Worm (Caenorhabditis elegans) whole organism, late embryonic: ENCODE data around the gene vps-54.

Experiments
- C08G9.2 ChIP-seq: sonication (generic microtip); optimal IDR thresholded peaks from 2 replicates; lab custom pipeline; 2016; ENCODE audit warnings: mild to moderate bottlenecking, missing genetic modification characterization, moderate library complexity, missing compliant biosample characterization
- F13H6.1 ChIP-seq: sonication (generic microtip); optimal IDR thresholded peaks from 2 replicates; lab custom pipeline; 2016; ENCODE audit warnings: missing genetic modification characterization, missing compliant biosample characterization
- K09A11.1 ChIP-seq: sonication (generic microtip); optimal IDR thresholded peaks from 2 replicates; lab custom pipeline; 2017; ENCODE audit warnings: antibody characterized with exemption, mild to moderate bottlenecking, missing genetic modification characterization, missing compliant biosample characterization; ENCODE audit not compliant: insufficient read depth
- ahr-1 ChIP-seq: sonication (generic microtip); optimal IDR thresholded peaks from 2 replicates; lab custom pipeline; 2016; ENCODE audit warnings: missing genetic modification characterization, missing compliant biosample characterization
- ama-1 ChIP-seq: fragments of 150-350 bp; optimal IDR thresholded peaks from 2 replicates; lab custom pipeline; 2014
- ceh-14 ChIP-seq: sonication (generic microtip); optimal IDR thresholded peaks from 2 replicates; lab custom pipeline; 2016; ENCODE audit warnings: missing genotype, missing genetic modification characterization, missing compliant biosample characterization
- ceh-18 ChIP-seq: sonication (generic microtip); optimal IDR thresholded peaks from 2 replicates; lab custom pipeline; 2016; ENCODE audit warnings: missing genetic modification characterization, missing compliant biosample characterization
- ceh-19 ChIP-seq: fragments of 200-800 bp; sonication (Bioruptor generic); optimal IDR thresholded peaks from 2 replicates; lab custom pipeline; 2018; ENCODE audit warnings: mild to moderate bottlenecking, missing genetic modification characterization, missing compliant biosample characterization
- ceh-2 ChIP-seq: sonication (generic microtip); optimal IDR thresholded peaks from 2 replicates; lab custom pipeline; 2016; ENCODE audit warnings: missing genotype, missing genetic modification characterization, missing compliant biosample characterization
- ceh-24 ChIP-seq: sonication (generic microtip); optimal IDR thresholded peaks from 2 replicates; lab custom pipeline; 2016; ENCODE audit warnings: mild to moderate bottlenecking, missing genetic modification characterization, missing compliant biosample characterization
- ceh-31 ChIP-seq: sonication (generic microtip); optimal IDR thresholded peaks from 2 replicates; lab custom pipeline; 2016; ENCODE audit warnings: missing genetic modification characterization, missing compliant biosample characterization
- ceh-48 ChIP-seq: sonication (generic microtip); optimal IDR thresholded peaks from 2 replicates; lab custom pipeline; 2016; ENCODE audit warnings: missing genetic modification characterization, inconsistent platforms, missing compliant biosample characterization
- ceh-9 ChIP-seq: sonication (generic microtip); optimal IDR thresholded peaks from 2 replicates; lab custom pipeline; 2016; ENCODE audit warnings: mild to moderate bottlenecking, missing genetic modification characterization, inconsistent platforms, missing compliant biosample characterization
- che-1 ChIP-seq: sonication (generic microtip); optimal IDR thresholded peaks from 2 replicates; lab custom pipeline; 2016; ENCODE audit warnings: mild to moderate bottlenecking, missing genetic modification characterization, missing compliant biosample characterization
- dmd-4 ChIP-seq: sonication (generic microtip); optimal IDR thresholded peaks from 2 replicates; lab custom pipeline; 2016; ENCODE audit warnings: borderline replicate concordance, missing genetic modification characterization, missing compliant biosample characterization
- elt-2 ChIP-seq: sonication (generic microtip); optimal IDR thresholded peaks from 2 replicates; lab custom pipeline; 2016; ENCODE audit warnings: missing genetic modification reagents, missing genetic modification characterization, missing compliant biosample characterization
- elt-4 ChIP-seq: sonication (generic microtip); optimal IDR thresholded peaks from 2 replicates; lab custom pipeline; 2016; ENCODE audit warnings: missing genetic modification characterization, missing compliant biosample characterization
- fax-1 ChIP-seq: sonication (generic microtip); optimal IDR thresholded peaks from 2 replicates; lab custom pipeline; 2016; ENCODE audit warnings: missing genotype, missing genetic modification characterization, missing compliant biosample characterization
- fkh-10 ChIP-seq: fragments of 150-350 bp; optimal IDR thresholded peaks from 2 replicates; lab custom pipeline; 2014; ENCODE audit warnings: missing biosample characterization, missing genetic modification reagents, missing genetic modification characterization
- fkh-6 ChIP-seq: sonication (generic microtip); optimal IDR thresholded peaks from 2 replicates; lab custom pipeline; 2016; ENCODE audit warnings: missing genetic modification characterization, missing compliant biosample characterization
- hlh-13 ChIP-seq: fragments of 200-800 bp; sonication (Bioruptor generic); optimal IDR thresholded peaks from 2 replicates; lab custom pipeline; 2018; ENCODE audit warnings: mild to moderate bottlenecking, missing genetic modification characterization, missing compliant biosample characterization
- hlh-6 ChIP-seq: sonication (generic microtip); optimal IDR thresholded peaks from 2 replicates; lab custom pipeline; 2016; ENCODE audit warnings: missing genotype, missing genetic modification characterization, missing compliant biosample characterization
- hlh-8 ChIP-seq: sonication (generic microtip); optimal IDR thresholded peaks from 2 replicates; lab custom pipeline; 2016; ENCODE audit warnings: missing genotype, missing genetic modification characterization, missing compliant biosample characterization
- lim-6 ChIP-seq: sonication (generic microtip); optimal IDR thresholded peaks from 2 replicates; lab custom pipeline; 2016; ENCODE audit warnings: missing genetic modification characterization, missing compliant biosample characterization
- madf-2 ChIP-seq: sonication (generic microtip); optimal IDR thresholded peaks from 2 replicates; lab custom pipeline; 2017; ENCODE audit warnings: missing genetic modification characterization, missing compliant biosample characterization
- mec-3 ChIP-seq: sonication (generic microtip); optimal IDR thresholded peaks from 2 replicates; lab custom pipeline; 2016; ENCODE audit warnings: borderline replicate concordance, missing genetic modification characterization, missing compliant biosample characterization
- nhr-11 ChIP-seq: fragments of 150-350 bp; optimal IDR thresholded peaks from 2 replicates; lab custom pipeline; 2014; ENCODE audit warnings: missing biosample characterization, missing genetic modification characterization
- odd-2 ChIP-seq: sonication (generic microtip); optimal IDR thresholded peaks from 2 replicates; lab custom pipeline; 2017; ENCODE audit warnings: antibody characterized with exemption, mild to moderate bottlenecking, missing genetic modification characterization, missing compliant biosample characterization
- pat-9 ChIP-seq: fragments of 200-800 bp; sonication (Bioruptor generic); optimal IDR thresholded peaks from 2 replicates; lab custom pipeline; 2018; ENCODE audit warnings: mild to moderate bottlenecking, missing genetic modification characterization, moderate library complexity, missing compliant biosample characterization
- pax-1 ChIP-seq: fragments of 150-350 bp; optimal IDR thresholded peaks from 2 replicates; lab custom pipeline; 2014; ENCODE audit warnings: missing biosample characterization, missing genetic modification characterization
- pha-2 ChIP-seq: sonication (generic microtip); optimal IDR thresholded peaks from 2 replicates; lab custom pipeline; 2017; ENCODE audit warnings: mild to moderate bottlenecking, missing genetic modification characterization, missing compliant biosample characterization
- pha-4 ChIP-seq: fragments of 150-350 bp; optimal IDR thresholded peaks from 2 replicates; lab custom pipeline; 2018; ENCODE audit warnings: missing biosample characterization, missing genetic modification reagents, missing genetic modification characterization
- pqm-1 ChIP-seq: sonication (generic microtip); optimal IDR thresholded peaks from 2 replicates; lab custom pipeline; 2016; ENCODE audit warnings: missing genetic modification characterization, missing compliant biosample characterization
- ref-2 ChIP-seq: sonication (generic microtip); optimal IDR thresholded peaks from 2 replicates; lab custom pipeline; 2016; ENCODE audit warnings: missing genetic modification characterization, missing compliant biosample characterization
- rnt-1 ChIP-seq: sonication (generic microtip); optimal IDR thresholded peaks from 2 replicates; lab custom pipeline; 2016; ENCODE audit warnings: missing genetic modification characterization, missing compliant biosample characterization
- sox-4 ChIP-seq: sonication (generic microtip); optimal IDR thresholded peaks from 2 replicates; lab custom pipeline; 2017; ENCODE audit warnings: mild to moderate bottlenecking, missing genetic modification characterization, inconsistent platforms, missing compliant biosample characterization
- syd-9 ChIP-seq: sonication (generic microtip); optimal IDR thresholded peaks from 2 replicates; lab custom pipeline; 2016; ENCODE audit warnings: mild to moderate bottlenecking, missing genetic modification characterization, moderate library complexity, missing compliant biosample characterization
- tbx-2 ChIP-seq: sonication (generic microtip); optimal IDR thresholded peaks from 2 replicates; lab custom pipeline; 2016; ENCODE audit warnings: missing genetic modification characterization, missing compliant biosample characterization
- unc-42 ChIP-seq: sonication (generic microtip); optimal IDR thresholded peaks from 2 replicates; lab custom pipeline; 2016; ENCODE audit warnings: missing genotype, missing genetic modification characterization, missing compliant biosample characterization
- unc-86 ChIP-seq: sonication (generic microtip); optimal IDR thresholded peaks from 2 replicates; lab custom pipeline; 2016; ENCODE audit warnings: missing genetic modification characterization, missing compliant biosample characterization
- zip-5 ChIP-seq: sonication (generic microtip); optimal IDR thresholded peaks from 2 replicates; lab custom pipeline; 2016; ENCODE audit warnings: missing genetic modification characterization, missing compliant biosample characterization

vps-54 gene

DNA sequence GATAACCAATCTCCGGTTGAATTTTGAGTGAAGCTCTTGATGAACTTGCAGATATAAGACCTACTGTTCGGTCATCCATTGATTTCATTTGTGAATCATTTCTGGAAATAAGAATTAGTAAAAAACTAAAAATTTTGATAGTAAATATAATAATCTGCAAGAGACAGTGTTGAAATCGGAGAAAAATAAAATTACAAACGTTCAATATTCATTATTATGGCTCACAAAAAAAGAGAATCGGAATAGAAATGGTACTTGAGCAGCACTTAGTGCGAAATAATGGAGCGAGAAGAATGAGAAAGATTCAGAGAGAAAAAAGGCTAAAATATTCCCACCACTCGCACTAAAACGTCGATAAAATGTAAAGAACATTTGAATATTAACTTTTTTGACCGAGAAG, at the start of gene vps-54:
vps-54 (minus strand) TSS at position 101 of the 400 bp plus-strand sequence.
- no peak for TF ChIP-seq ama-1
- TF ChIP-seq hlh-8 (tag; lab: Kevin White, UChicago) = no peak
- no peak for TF ChIP-seq C08G9.2 (tag; lab: Kevin White, UChicago)
- TF ChIP-seq F13H6.1 = no peak
- no peak for TF ChIP-seq odd-2 (tag; lab: Kevin White, UChicago)
- no peak for TF ChIP-seq elt-4
- no peak for TF ChIP-seq ceh-19
- TF ChIP-seq tbx-2 (tag; lab: Kevin White, UChicago) = no peak
- TF ChIP-seq fkh-10 (GFP tag; lab: Kevin White, UChicago) = no peak
- no peak for TF ChIP-seq K09A11.1 (tag; lab: Kevin White, UChicago)
- no peak for TF ChIP-seq ceh-24 (tag; lab: Kevin White, UChicago)
- TF ChIP-seq pat-9 = no peak
- TF ChIP-seq pqm-1 (tag; lab: Kevin White, UChicago) = no peak

DNA sequence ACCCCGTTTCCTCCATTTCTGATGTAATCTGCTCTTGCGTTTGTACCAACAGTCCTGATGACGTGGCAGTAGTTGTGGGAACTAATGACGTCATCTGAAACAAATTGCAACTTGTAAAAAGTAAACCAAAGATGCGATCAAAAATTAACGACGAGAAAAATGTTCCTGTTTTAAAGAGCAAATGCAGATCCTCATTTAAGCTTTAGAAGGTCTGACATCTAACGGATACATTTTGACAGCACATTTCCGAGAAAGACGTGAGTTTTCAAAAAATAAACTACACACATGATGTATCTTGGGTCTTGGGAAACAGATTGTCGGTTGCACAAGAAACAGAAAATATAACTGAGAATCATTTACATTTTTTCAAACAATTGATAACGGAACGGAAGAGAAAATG, 39.3 kb upstream of the vps-54 start, which contains the start of gene H09F14.1:
H09F14.1 (minus strand) TSS at position 101 of the 400 bp plus-strand sequence.
- TF ChIP-seq hlh-13 (GFP tag; lab: Kevin White, UChicago) (no peak), ceh-18 (tag; lab: Kevin White, UChicago) (no peak), zip-5 (no peak), lim-6 (no peak), unc-86 (tag; lab: Kevin White, UChicago) (no peak), nhr-11 (tag; lab: Kevin White, UChicago) (no peak), dmd-4 (no peak), ceh-48 (tag; lab: Kevin White, UChicago) (no peak), pax-1 (tag; lab: Kevin White, UChicago) (no peak)

DNA sequence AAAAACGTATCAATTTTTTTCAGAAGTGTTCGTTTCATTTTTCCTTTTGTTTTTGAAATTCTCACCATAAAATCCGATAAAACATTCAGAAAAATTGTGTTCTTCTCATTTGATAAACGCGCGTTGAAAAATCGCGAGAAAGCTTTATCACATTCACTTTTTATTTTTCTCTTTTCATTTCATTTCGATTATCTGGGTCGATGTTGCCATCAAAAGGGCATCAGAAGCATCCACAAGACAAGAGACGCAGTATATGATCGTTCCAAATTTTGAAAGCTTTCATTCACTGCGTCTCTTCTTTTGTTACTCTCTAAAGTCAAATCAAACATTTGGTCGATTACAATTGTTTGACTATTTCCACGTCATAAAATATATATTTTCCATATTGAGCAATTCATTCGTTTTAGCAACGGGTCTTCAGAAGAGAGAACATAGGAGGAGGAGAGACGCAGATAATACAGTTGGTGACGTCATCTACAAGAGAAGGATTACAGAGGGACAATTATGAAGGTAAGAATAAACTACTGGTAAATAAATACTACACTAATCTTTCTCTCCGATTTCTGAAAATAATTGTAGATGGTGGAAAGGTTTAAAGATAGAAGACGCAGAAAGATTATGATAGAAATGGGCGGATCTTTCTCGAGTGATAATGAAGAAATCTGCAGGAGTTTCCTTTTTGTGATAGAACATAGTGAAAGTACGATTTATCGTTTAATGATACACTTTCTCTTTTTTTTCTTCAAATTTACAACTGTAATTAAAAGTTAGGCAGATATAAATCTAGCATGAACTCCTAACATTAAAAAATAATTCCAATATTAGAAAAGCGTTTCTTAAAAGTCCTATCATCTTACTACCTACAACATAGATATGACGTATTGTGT, 26.1 kb upstream of the vps-54 start, which contains the start of gene H27A22.1:
H27A22.1 (plus strand) TSS at position 505 of the 887 bp plus-strand sequence.
- TF ChIP-seq ahr-1 (tag; lab: Kevin White, UChicago) (no peak), ama-1 (no peak), ceh-31 (no peak), F13H6.1 (no peak), fax-1 (tag; lab: Kevin White, UChicago) (no peak), elt-2 (tag; lab: Kevin White, UChicago) (no peak), sox-4 (tag; lab: Kevin White, UChicago) (no peak), ceh-2 (tag; lab: Kevin White, UChicago) (no peak), fkh-6 (no peak), rnt-1 (tag; lab: Kevin White, UChicago) (no peak), pha-2 (no peak), dmd-4 (no peak), zip-5 (no peak), ceh-9 (tag; lab: Kevin White, UChicago) (no peak), elt-4 (no peak), ceh-19 (no peak), K09A11.1 (tag; lab: Kevin White, UChicago) (no peak)

DNA sequence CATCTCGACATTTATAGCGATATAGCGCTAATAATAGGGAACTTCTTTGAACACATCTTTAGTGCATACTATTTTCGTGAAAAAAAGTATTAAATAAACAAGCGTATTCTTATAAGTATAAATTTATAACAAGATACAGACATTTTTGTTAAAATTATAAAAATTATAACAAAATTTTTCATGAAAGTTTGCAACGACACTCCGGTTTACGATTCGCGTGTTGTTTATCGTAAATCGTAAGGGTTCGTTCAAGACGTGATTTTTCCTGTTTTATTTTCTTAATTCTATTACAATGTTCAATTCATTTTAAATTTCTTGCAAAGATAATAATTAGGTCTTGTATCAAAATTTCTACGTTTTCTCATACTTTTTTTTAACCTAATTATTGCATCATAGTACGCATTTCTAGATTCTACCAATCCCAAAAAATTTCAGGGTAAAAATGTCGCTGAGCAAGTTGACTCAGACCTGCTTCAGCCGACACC, 22.5 kb upstream of the vps-54 start, which contains the start of gene scpl-4:
scpl-4 (plus strand) TSS at position 435 of the 485 bp plus-strand sequence.
- TF ChIP-seq mec-3 (tag; lab: Kevin White, UChicago) (no peak), syd-9 (tag; lab: Kevin White, UChicago) (no peak), ceh-14 (tag; lab: Kevin White, UChicago) (no peak), hlh-8 (tag; lab: Kevin White, UChicago) (no peak), ceh-48 (tag; lab: Kevin White, UChicago) (no peak), che-1 (tag; lab: Kevin White, UChicago) (no peak), hlh-6 (tag; lab: Kevin White, UChicago) (no peak), madf-2 (tag; lab: Kevin White, UChicago) (no peak), sox-4 (tag; lab: Kevin White, UChicago) (no peak), unc-42 (no peak), pha-4 (no peak), zip-5 (no peak), ref-2 (tag; lab: Kevin White, UChicago) (no peak), ceh-18 (tag; lab: Kevin White, UChicago) (no peak), elt-2 (tag; lab: Kevin White, UChicago) (no peak), dmd-4 (no peak), ceh-31 (no peak)
